Fruit fly (Drosophila melanogaster) whole organism, embryonic: Measurements from ENCODE around the gene Cp18.

Experiments
- BEAF-32 ChIP-seq: fragments of 200-800 bp; sonication (Bioruptor generic); optimal IDR thresholded peaks from 3 replicates; lab custom pipeline; 2017; ENCODE audit warnings: missing biosample characterization, missing genetic modification characterization, mild to moderate bottlenecking, moderate library complexity, missing genetic modification reagents
- Blimp-1 ChIP-seq: fragments of 200-800 bp; sonication (Bioruptor generic); optimal IDR thresholded peaks from 3 replicates; lab custom pipeline; 2018; ENCODE audit warnings: missing biosample characterization, missing genetic modification characterization, mild to moderate bottlenecking, moderate library complexity, missing genetic modification reagents
- C15 ChIP-seq: fragments of 200-800 bp; sonication (Bioruptor generic); IDR thresholded peaks from 3 replicates; pipeline ENCODE4 v1.3.6; 2022; ENCODE audit warnings: missing biosample characterization, missing genetic modification characterization
- CG10147 ChIP-seq: fragments of 200-800 bp; sonication (Bioruptor generic); optimal IDR thresholded peaks from 2 replicates; lab custom pipeline; 2019; ENCODE audit warnings: missing biosample characterization, mild to moderate bottlenecking, missing genetic modification characterization, moderate library complexity
- CG11085 ChIP-seq: fragments of 200-800 bp; sonication (Bioruptor generic); IDR thresholded peaks from 2 replicates; pipeline ENCODE4 v1.3.6; 2022; ENCODE audit warnings: missing biosample characterization, missing genetic modification characterization
- CG11456 ChIP-seq: fragments of 200-800 bp; sonication (Bioruptor generic); IDR thresholded peaks from 3 replicates; pipeline ENCODE4 v1.3.6; 2022; ENCODE audit warnings: missing biosample characterization, missing genetic modification characterization
- CG11560 ChIP-seq: fragments of 200-800 bp; sonication (Bioruptor generic); IDR thresholded peaks from 3 replicates; pipeline ENCODE4 v1.3.6; 2022; ENCODE audit warnings: missing biosample characterization, missing genetic modification characterization
- CG12391 ChIP-seq: fragments of 200-800 bp; sonication (Bioruptor generic); optimal IDR thresholded peaks from 3 replicates; lab custom pipeline; 2018; ENCODE audit warnings: missing biosample characterization, mild to moderate bottlenecking, missing genetic modification characterization, moderate library complexity
- CG12659 ChIP-seq: fragments of 200-800 bp; sonication (Bioruptor generic); optimal IDR thresholded peaks from 3 replicates; lab custom pipeline; 2017; ENCODE audit warnings: mild to moderate bottlenecking, missing biosample characterization, missing genetic modification reagents, missing genetic modification characterization
- CG12942 ChIP-seq: fragments of 200-800 bp; sonication (Bioruptor generic); optimal IDR thresholded peaks from 3 replicates; lab custom pipeline; 2016; ENCODE audit warnings: missing biosample characterization, missing genetic modification characterization
- CG14667 ChIP-seq: fragments of 200-800 bp; sonication (Bioruptor generic); IDR thresholded peaks from 2 replicates; pipeline ENCODE4 v1.3.6; 2022; ENCODE audit warnings: missing biosample characterization, missing genetic modification characterization
- CG14710 ChIP-seq: fragments of 200-800 bp; sonication (Bioruptor generic); optimal IDR thresholded peaks from 3 replicates; lab custom pipeline; 2019; ENCODE audit warnings: missing biosample characterization, mild to moderate bottlenecking, missing genetic modification characterization, moderate library complexity
- CG1647 ChIP-seq: fragments of 200-800 bp; sonication (Bioruptor generic); optimal IDR thresholded peaks from 3 replicates; lab custom pipeline; 2016; ENCODE audit warnings: missing biosample characterization, missing genetic modification characterization
- CG18476 ChIP-seq: fragments of 200-800 bp; sonication (Bioruptor generic); optimal IDR thresholded peaks from 2 replicates; lab custom pipeline; 2016; ENCODE audit warnings: missing biosample characterization, mild to moderate bottlenecking, missing genetic modification characterization
- CG30403 ChIP-seq: fragments of 200-800 bp; sonication (Bioruptor generic); optimal IDR thresholded peaks from 3 replicates; lab custom pipeline; 2016; ENCODE audit warnings: missing biosample characterization, missing genetic modification characterization
- CG33557 ChIP-seq: fragments of 200-800 bp; sonication (Bioruptor generic); optimal IDR thresholded peaks from 2 replicates; lab custom pipeline; 2019; ENCODE audit warnings: missing biosample characterization, mild to moderate bottlenecking, missing genetic modification characterization, moderate library complexity
- CG34376 ChIP-seq: fragments of 200-800 bp; sonication (Bioruptor generic); optimal IDR thresholded peaks from 2 replicates; lab custom pipeline; 2018; ENCODE audit warnings: missing biosample characterization, mild to moderate bottlenecking, missing genetic modification characterization
- CG3726 ChIP-seq: fragments of 200-800 bp; sonication (Bioruptor generic); IDR thresholded peaks from 3 replicates; pipeline ENCODE4, ENCODE4 v1.3.6; 2022; ENCODE audit warnings: missing biosample characterization, missing genetic modification characterization
- CG3995 ChIP-seq: fragments of 200-800 bp; sonication (Bioruptor generic); optimal IDR thresholded peaks from 3 replicates; lab custom pipeline; 2016; ENCODE audit warnings: missing biosample characterization, missing genetic modification characterization
- CG7372 ChIP-seq: fragments of 200-800 bp; sonication (Bioruptor generic); IDR thresholded peaks from 2 replicates; pipeline ENCODE4 v1.3.6; 2022; ENCODE audit warnings: missing biosample characterization, missing genetic modification characterization
- CG9932 ChIP-seq: fragments of 200-800 bp; sonication (Bioruptor generic); IDR thresholded peaks from 2 replicates; pipeline ENCODE4 v1.3.6; 2022; ENCODE audit warnings: missing biosample characterization, missing genetic modification characterization
- CoRest ChIP-seq: fragments of 200-800 bp; sonication (Bioruptor generic); optimal IDR thresholded peaks from 3 replicates; lab custom pipeline; 2018; ENCODE audit warnings: missing biosample characterization, mild to moderate bottlenecking, missing genetic modification characterization, moderate library complexity
- Deaf1 ChIP-seq: fragments of 200-800 bp; optimal IDR thresholded peaks from 3 replicates; lab custom pipeline; 2019; ENCODE audit warnings: missing biosample characterization, mild to moderate bottlenecking, missing genetic modification characterization, moderate library complexity
- Dp ChIP-seq: fragments of 200-800 bp; sonication (Bioruptor generic); optimal IDR thresholded peaks from 2 replicates; lab custom pipeline; 2018; ENCODE audit warnings: missing biosample characterization, mild to moderate bottlenecking, missing genetic modification characterization, moderate library complexity
- Hmx ChIP-seq: fragments of 200-800 bp; sonication (Bioruptor generic); optimal IDR thresholded peaks from 2 replicates; lab custom pipeline; 2016; ENCODE audit warnings: missing biosample characterization, missing genetic modification characterization
- Jarid2 ChIP-seq: fragments of 200-800 bp; sonication (Bioruptor generic); optimal IDR thresholded peaks from 3 replicates; lab custom pipeline; 2017; ENCODE audit warnings: mild to moderate bottlenecking, missing biosample characterization, missing genetic modification reagents, missing genetic modification characterization
- NFAT ChIP-seq: fragments of 200-800 bp; sonication (Bioruptor generic); IDR thresholded peaks from 2 replicates; pipeline ENCODE4 v1.3.6; 2022; ENCODE audit warnings: missing biosample characterization, missing genetic modification characterization
- PHDP ChIP-seq: fragments of 200-800 bp; sonication (Bioruptor generic); optimal IDR thresholded peaks from 3 replicates; lab custom pipeline; 2018; ENCODE audit warnings: missing biosample characterization, mild to moderate bottlenecking, missing genetic modification characterization, moderate library complexity
- Sin3A ChIP-seq: fragments of >200 bp; optimal IDR thresholded peaks from 2 replicates; lab custom pipeline; 2018
- ase ChIP-seq: fragments of 200-800 bp; sonication (Bioruptor generic); IDR thresholded peaks from 3 replicates; pipeline ENCODE4 v1.3.6; 2022; ENCODE audit warnings: missing biosample characterization, missing genetic modification characterization
- ato ChIP-seq: fragments of 200-800 bp; sonication (Bioruptor generic); IDR thresholded peaks from 2 replicates; pipeline ENCODE4 v1.3.6; 2022; ENCODE audit warnings: missing biosample characterization, missing genetic modification characterization; ENCODE audit not compliant: partially characterized antibody
- btn ChIP-seq: fragments of 200-800 bp; sonication (Bioruptor generic); optimal IDR thresholded peaks from 2 replicates; lab custom pipeline; 2016; ENCODE audit warnings: missing biosample characterization, missing genetic modification characterization
- cad ChIP-seq: fragments of >200 bp; optimal IDR thresholded peaks from 2 replicates; lab custom pipeline; 2017; ENCODE audit warnings: missing biosample characterization, missing genetic modification characterization
- caup ChIP-seq: fragments of 200-800 bp; sonication (Bioruptor generic); optimal IDR thresholded peaks from 3 replicates; lab custom pipeline; 2017; ENCODE audit warnings: missing biosample characterization, mild to moderate bottlenecking, missing genetic modification characterization, moderate library complexity; ENCODE audit not compliant: severe bottlenecking
- chinmo ChIP-seq: fragments of 200-800 bp; sonication (Bioruptor generic); IDR thresholded peaks from 4 replicates; pipeline ENCODE4 v1.3.6; 2022; ENCODE audit warnings: missing biosample characterization, missing genetic modification characterization; ENCODE audit not compliant: partially characterized antibody
- crc ChIP-seq: fragments of 200-800 bp; sonication (Bioruptor generic); optimal IDR thresholded peaks from 2 replicates; lab custom pipeline; 2016; ENCODE audit warnings: missing biosample characterization, missing genetic modification characterization
- croc ChIP-seq: fragments of 200-800 bp; sonication (Bioruptor generic); conservative IDR thresholded peaks from 3 replicates; pipeline ENCODE4 v1.3.6; 2022; ENCODE audit warnings: missing biosample characterization, missing genetic modification characterization
- dan ChIP-seq: fragments of 200-800 bp; sonication (Bioruptor generic); IDR thresholded peaks from 2 replicates; pipeline ENCODE4 v1.3.6; 2022; ENCODE audit warnings: missing biosample characterization, missing genetic modification characterization
- dati ChIP-seq: fragments of 200-800 bp; sonication (Bioruptor generic); IDR thresholded peaks from 2 replicates; pipeline ENCODE4 v1.3.6; 2022; ENCODE audit warnings: missing biosample characterization, missing genetic modification characterization
- dpn ChIP-seq, 2 experiments: fragments of 200-800 bp; sonication (Bioruptor generic); optimal IDR thresholded peaks; 3 replicates each; lab custom pipeline; 2016; ENCODE audit warnings: missing biosample characterization in 2 of 2, missing genetic modification characterization in 2 of 2
- dysf ChIP-seq: fragments of 200-800 bp; sonication (Bioruptor generic); IDR thresholded peaks from 3 replicates; pipeline ENCODE4 v1.3.6; 2022; ENCODE audit warnings: missing biosample characterization, missing genetic modification characterization
- gro ChIP-seq: fragments of 200-800 bp; sonication (Bioruptor generic); optimal IDR thresholded peaks from 2 replicates; lab custom pipeline; 2016; ENCODE audit warnings: missing biosample characterization, missing genetic modification characterization
- hth ChIP-seq: fragments of >200 bp; optimal IDR thresholded peaks from 2 replicates; lab custom pipeline; 2017; ENCODE audit warnings: inconsistent platforms
- jigr1 ChIP-seq: fragments of 200-800 bp; sonication (Bioruptor generic); IDR thresholded peaks from 3 replicates; pipeline ENCODE4 v1.3.6; 2022; ENCODE audit warnings: missing biosample characterization, missing genetic modification characterization
- jumu ChIP-seq: fragments of 200-800 bp; sonication (Bioruptor generic); optimal IDR thresholded peaks from 3 replicates; lab custom pipeline; 2016; ENCODE audit warnings: missing biosample characterization, missing genetic modification characterization
- kay ChIP-seq: fragments of 200-800 bp; sonication (Bioruptor generic); optimal IDR thresholded peaks from 2 replicates; lab custom pipeline; 2016; ENCODE audit warnings: missing biosample characterization, missing genetic modification characterization
- ken ChIP-seq: fragments of 200-800 bp; sonication (Bioruptor generic); IDR thresholded peaks from 3 replicates; pipeline ENCODE4 v1.3.6; 2022; ENCODE audit warnings: missing biosample characterization, missing genetic modification characterization
- lbe ChIP-seq: fragments of 200-800 bp; sonication (Bioruptor generic); optimal IDR thresholded peaks from 2 replicates; lab custom pipeline; 2016; ENCODE audit warnings: missing biosample characterization, mild to moderate bottlenecking, missing genetic modification characterization
- mirr ChIP-seq: fragments of 200-800 bp; sonication (Bioruptor generic); optimal IDR thresholded peaks from 3 replicates; lab custom pipeline; 2018; ENCODE audit warnings: missing biosample characterization, mild to moderate bottlenecking, missing genetic modification characterization
- ranshi ChIP-seq: fragments of 200-800 bp; sonication (Bioruptor generic); IDR thresholded peaks from 2 replicates; pipeline ENCODE4 v1.3.6; 2022; ENCODE audit warnings: missing biosample characterization, missing genetic modification characterization
- sob ChIP-seq: fragments of 200-800 bp; sonication (Bioruptor generic); IDR thresholded peaks from 2 replicates; pipeline ENCODE4 v1.3.6; 2022; ENCODE audit warnings: missing biosample characterization, missing genetic modification characterization
- trem ChIP-seq: fragments of 200-800 bp; optimal IDR thresholded peaks from 3 replicates; lab custom pipeline; 2019; ENCODE audit warnings: missing biosample characterization, mild to moderate bottlenecking, missing genetic modification characterization, moderate library complexity

The Cp18 gene

DNA sequence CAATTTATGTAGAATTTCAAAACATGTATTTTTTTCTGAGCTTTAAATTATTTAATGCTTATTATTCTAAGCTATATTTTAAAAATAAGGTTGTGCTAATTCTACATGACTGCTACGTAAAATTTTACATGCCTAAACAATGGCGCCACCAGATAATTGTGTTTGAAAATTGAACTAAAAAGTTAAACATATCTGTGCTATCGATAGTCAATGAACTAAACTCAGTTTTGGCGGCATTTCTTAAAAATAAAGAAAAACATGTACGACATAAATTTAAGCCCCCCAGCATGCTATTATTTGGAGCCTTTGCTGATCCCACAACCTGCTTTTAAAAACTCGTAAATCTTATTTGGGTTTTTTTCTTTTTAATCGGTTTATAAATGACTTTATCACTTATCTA lies 8.0 kb upstream of the Cp18 start (continued):
- TF ChIP-seq mirr (GFP tag; lab: Kevin White, UChicago) (no peak), CG3995 (peak; percentile 45), Deaf1 (tag; lab: Kevin White, UChicago) (no peak), btn (GFP tag; lab: Kevin White, UChicago) (no peak), CG11560 (tag; lab: Robert Waterston, UW) (no peak), CG14710 (tag; lab: Kevin White, UChicago) (peak; percentile 47), NFAT (GFP tag; lab: Robert Waterston, UW) (peak; percentile 32; the same call in 1 of the 2 replicates), Hmx (GFP tag; lab: Kevin White, UChicago) (no peak), BEAF-32 (GFP tag; lab: Kevin White, UChicago) (peak; percentile 76), ato (peak; percentile 49; the same call in 1 of the 2 replicates), gro (GFP tag; lab: Kevin White, UChicago) (peak; percentile 41), CG14667 (no peak), CG12391 (tag; lab: Kevin White, UChicago) (no peak), CG34376 (GFP tag; lab: Kevin White, UChicago) (no peak), kay (GFP tag; lab: Kevin White, UChicago) (no peak), croc (GFP tag; lab: Robert Waterston, UW) (no peak), CG7372 (GFP tag; lab: Robert Waterston, UW) (no peak), Blimp-1 (GFP tag; lab: Kevin White, UChicago) (peak; percentile 11), CG33557 (no peak), CG1647 (no peak), dati (no peak), dpn (GFP tag; optimal IDR thresholded peaks at IDR 0.05; lab: Kevin White, UChicago) (no peak), PHDP (peak; percentile 2), dan (no peak), C15 (GFP tag; lab: Robert Waterston, UW) (no peak), chinmo (GFP tag; lab: Robert Waterston, UW) (peak; percentile 80; the same call in 2 of the 4 replicates), jigr1 (no peak)

DNA sequence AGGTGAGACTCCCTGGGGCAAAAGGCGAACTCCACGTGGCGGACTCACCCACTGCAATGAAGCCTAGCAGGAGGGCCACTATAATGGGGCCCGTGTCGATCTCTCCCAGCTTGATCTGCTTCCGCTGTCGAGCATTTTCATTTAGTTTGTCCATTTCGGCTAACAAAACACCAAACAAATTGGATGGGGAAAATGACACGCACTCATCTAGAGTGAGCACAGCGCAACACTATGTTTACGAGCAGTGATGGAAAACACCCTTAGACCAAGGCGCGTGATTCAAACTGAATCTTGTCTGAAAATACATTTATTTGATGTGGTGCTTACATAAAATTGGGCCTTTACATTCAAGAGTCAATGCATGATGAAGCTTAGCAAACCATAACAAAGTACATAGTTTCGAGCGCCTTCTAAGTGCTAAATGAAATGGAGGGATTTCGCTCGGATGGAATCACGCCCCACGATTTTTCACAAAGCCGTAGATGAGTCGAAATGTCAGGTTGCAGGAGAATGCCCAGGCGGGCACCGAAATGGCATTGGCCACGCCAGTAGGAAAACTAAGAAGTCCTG lies 6.5 kb upstream of the Cp18 start, which contains the start of gene SrpRbeta:
Gene SrpRbeta, minus strand, starts transcription at position 236 of the 570 bp plus-strand sequence.
- peak; percentile 40 for TF ChIP-seq lbe (GFP tag; lab: Kevin White, UChicago)
- peak; percentile 17 for TF ChIP-seq jumu
- TF ChIP-seq CG18476 = no peak
- TF ChIP-seq ase (GFP tag; lab: Robert Waterston, UW) = no peak
- no peak for TF ChIP-seq ranshi
- peak; percentile 11 for TF ChIP-seq Sin3A
- peak; percentile 8 for TF ChIP-seq CG30403
- no peak for TF ChIP-seq CG12942 (GFP tag; lab: Kevin White, UChicago)
- TF ChIP-seq caup (GFP tag; lab: Kevin White, UChicago) = peak; percentile 14
- no peak for TF ChIP-seq crc (GFP tag; lab: Kevin White, UChicago)
- 0 out of 3 replicates have a peak, but pooled peaks have one; percentile 18 for TF ChIP-seq dysf (GFP tag; lab: Robert Waterston, UW)
- TF ChIP-seq CoRest = no peak
- TF ChIP-seq CG12659 (GFP tag; lab: Kevin White, UChicago) = peak; percentile 47
- TF ChIP-seq cad (GFP tag; lab: Kevin White, UChicago) = no peak
- TF ChIP-seq Dp (GFP tag; lab: Kevin White, UChicago) = peak; percentile 93
- no peak for TF ChIP-seq CG10147 (GFP tag; lab: Kevin White, UChicago)
- TF ChIP-seq sob (GFP tag; lab: Robert Waterston, UW) = peak; percentile 68
- TF ChIP-seq trem (tag; lab: Kevin White, UChicago) = peak; percentile 75
- peak; percentile 23; the same call in 1 of the 3 replicates for TF ChIP-seq CG11456 (GFP tag; lab: Robert Waterston, UW)
- no peak for TF ChIP-seq CG3726
- 0 out of 3 replicates have a peak, but pooled peaks have one; percentile 5 for TF ChIP-seq ken (GFP tag; lab: Robert Waterston, UW)
- TF ChIP-seq CG11085 (GFP tag; lab: Robert Waterston, UW) = no peak
- TF ChIP-seq hth (lab: Kevin White, UChicago) = no peak
- peak; percentile 33; the same call in 1 of the 2 replicates for TF ChIP-seq CG9932
- no peak for TF ChIP-seq Jarid2 (GFP tag; lab: Kevin White, UChicago)
